Fruit fly (Drosophila melanogaster) whole organism, prepupa: Measurements from ENCODE around the gene CG6048.

Experiments used
- Blimp-1 ChIP-seq: fragments of 200-800 bp; sonication (Bioruptor generic); optimal IDR thresholded peaks from 3 replicates; lab custom pipeline; 2017; ENCODE audit warnings: missing biosample characterization, missing genetic modification characterization, mild to moderate bottlenecking, moderate library complexity, missing genetic modification reagents
- CG10631 ChIP-seq: fragments of 200-800 bp; sonication (Bioruptor generic); optimal IDR thresholded peaks from 2 replicates; lab custom pipeline; 2016; ENCODE audit warnings: missing biosample characterization, missing genetic modification characterization
- CG11902 ChIP-seq: fragments of 200-800 bp; sonication (Bioruptor generic); optimal IDR thresholded peaks from 3 replicates; lab custom pipeline; 2016; ENCODE audit warnings: missing biosample characterization, missing genetic modification characterization
- CG1621 ChIP-seq: fragments of 200-800 bp; sonication (Bioruptor generic); optimal IDR thresholded peaks from 3 replicates; lab custom pipeline; 2018; ENCODE audit warnings: missing biosample characterization, mild to moderate bottlenecking, missing genetic modification characterization
- CG16779 ChIP-seq: fragments of 200-800 bp; sonication (Bioruptor generic); optimal IDR thresholded peaks from 3 replicates; lab custom pipeline; 2017; ENCODE audit warnings: missing biosample characterization, mild to moderate bottlenecking, missing genetic modification characterization
- CG4318 ChIP-seq: fragments of 200-800 bp; sonication (Bioruptor generic); optimal IDR thresholded peaks from 3 replicates; lab custom pipeline; 2017; ENCODE audit warnings: missing biosample characterization, mild to moderate bottlenecking, missing genetic modification characterization
- CG6163 ChIP-seq: fragments of 200-800 bp; sonication (Bioruptor generic); IDR thresholded peaks from 3 replicates; pipeline ENCODE4 v1.3.6; 2022; ENCODE audit warnings: missing biosample characterization, missing genetic modification characterization
- CG6792 ChIP-seq: fragments of 200-800 bp; sonication (Bioruptor generic); optimal IDR thresholded peaks from 3 replicates; lab custom pipeline; 2016; ENCODE audit warnings: missing biosample characterization, missing genetic modification characterization
- CG6854 ChIP-seq: fragments of 200-800 bp; sonication (Bioruptor generic); optimal IDR thresholded peaks from 2 replicates; lab custom pipeline; 2017; ENCODE audit warnings: missing biosample characterization, mild to moderate bottlenecking, missing genetic modification characterization
- CG9139 ChIP-seq: fragments of 200-800 bp; sonication (Bioruptor generic); optimal IDR thresholded peaks from 3 replicates; lab custom pipeline; 2017; ENCODE audit warnings: missing biosample characterization, mild to moderate bottlenecking, missing genetic modification characterization
- cyc ChIP-seq: fragments of 200-800 bp; sonication (Bioruptor generic); optimal IDR thresholded peaks from 3 replicates; lab custom pipeline; 2016; ENCODE audit warnings: missing biosample characterization, missing genetic modification characterization
- spab ChIP-seq: fragments of 200-800 bp; sonication (Bioruptor generic); optimal IDR thresholded peaks from 2 replicates; lab custom pipeline; 2017; ENCODE audit warnings: missing biosample characterization, mild to moderate bottlenecking, missing genetic modification characterization, missing genetic modification reagents

DNA sequence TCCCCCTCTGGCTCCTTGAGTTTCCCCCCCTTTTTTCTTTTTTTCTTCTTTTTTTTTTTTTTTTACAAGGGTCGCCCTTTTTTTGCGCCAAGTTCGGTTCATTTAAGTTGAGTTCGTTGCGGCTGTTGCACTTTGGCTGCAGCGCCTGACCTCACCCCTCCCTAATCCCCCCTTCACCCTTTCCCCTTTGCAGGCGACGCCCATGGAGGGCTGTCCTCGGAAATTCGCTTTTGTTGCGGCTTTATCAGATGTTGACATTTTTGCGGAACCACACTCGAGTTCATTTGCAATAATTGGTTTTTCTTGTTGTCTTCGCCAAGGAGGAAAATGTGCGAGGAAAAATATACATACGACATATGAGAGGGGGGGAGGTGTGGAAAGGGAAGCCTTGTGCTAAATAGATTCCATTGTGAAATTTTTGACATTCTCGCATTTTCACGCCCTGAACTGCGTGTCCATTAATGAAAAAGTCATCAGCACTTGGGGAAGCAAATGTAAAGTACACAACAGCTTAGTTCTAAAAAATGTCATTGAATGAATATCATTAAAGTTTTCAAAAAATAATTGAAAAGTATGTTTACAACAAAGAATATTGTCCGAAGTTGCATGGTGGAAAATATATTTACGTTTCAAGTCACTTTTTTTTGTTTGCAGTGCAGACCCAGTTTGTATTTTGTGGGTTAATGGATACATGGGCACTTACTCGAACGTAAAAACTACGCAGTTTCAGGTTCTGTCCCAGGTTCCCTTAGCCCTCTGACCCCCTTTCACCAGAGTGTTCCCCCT, 22.2 kb downstream of the CG6048 start:
- TF ChIP-seq CG1621 (tag; lab: Kevin White, UChicago) (no peak), CG9139 (GFP tag; lab: Kevin White, UChicago) (no peak), CG10631 (peak; percentile 11), CG11902 (GFP tag; lab: Kevin White, UChicago) (no peak), CG16779 (tag; lab: Kevin White, UChicago) (no peak), CG6854 (GFP tag; lab: Kevin White, UChicago) (no peak), CG6792 (GFP tag; lab: Kevin White, UChicago) (peak; percentile 16), CG4318 (GFP tag; lab: Kevin White, UChicago) (no peak), cyc (GFP tag; lab: Kevin White, UChicago) (no peak), spab (no peak), CG6163 (GFP tag; lab: Robert Waterston, UW) (peak; percentile 56; the same call in 2 of the 3 replicates), Blimp-1 (GFP tag; lab: Kevin White, UChicago) (no peak)
